Fruit fly (Drosophila melanogaster) whole organism, wandering third instar larva: ENCODE measurements around the gene CG9040.

Experiments
- Abd-B ChIP-seq: fragments of >200 bp; optimal IDR thresholded peaks from 2 replicates; lab custom pipeline; 2017; ENCODE audit warnings: missing biosample characterization, missing genetic modification characterization
- CG32264 ChIP-seq: fragments of 200-800 bp; sonication (Bioruptor generic); optimal IDR thresholded peaks from 2 replicates; lab custom pipeline; 2016; ENCODE audit warnings: missing biosample characterization, missing genetic modification characterization
- CG9705 ChIP-seq: fragments of 200-800 bp; sonication (Bioruptor generic); optimal IDR thresholded peaks from 2 replicates; lab custom pipeline; 2018; ENCODE audit warnings: missing biosample characterization, mild to moderate bottlenecking, missing genetic modification characterization
- CrebA ChIP-seq: fragments of 200-800 bp; sonication (Bioruptor generic); optimal IDR thresholded peaks from 2 replicates; lab custom pipeline; 2016; ENCODE audit warnings: missing biosample characterization, mild to moderate bottlenecking, missing genetic modification characterization, borderline replicate concordance
- Dfd ChIP-seq: fragments of >200 bp; optimal IDR thresholded peaks from 2 replicates; lab custom pipeline; 2017; ENCODE audit warnings: missing biosample characterization, missing genetic modification characterization
- Dif ChIP-seq: fragments of 200-275, 200-300 bp; sonication (Bioruptor generic); optimal IDR thresholded peaks from 2 replicates; lab custom pipeline; 2018; ENCODE audit warnings: missing biosample characterization, missing genetic modification characterization; ENCODE audit not compliant: partially characterized antibody
- GATAd ChIP-seq: sonication (Bioruptor generic); optimal IDR thresholded peaks from 2 replicates; lab custom pipeline; 2016; ENCODE audit warnings: missing biosample characterization, missing genetic modification characterization
- HLH106 ChIP-seq: fragments of 200-800 bp; optimal IDR thresholded peaks from 3 replicates; lab custom pipeline; 2019; ENCODE audit warnings: missing biosample characterization, mild to moderate bottlenecking, missing genetic modification characterization, moderate library complexity
- Hnf4 ChIP-seq: fragments of 200-800 bp; sonication (Bioruptor generic); optimal IDR thresholded peaks from 2 replicates; lab custom pipeline; 2016; ENCODE audit warnings: missing biosample characterization, mild to moderate bottlenecking, missing genetic modification characterization
- Hr78 ChIP-seq: fragments of >200 bp; optimal IDR thresholded peaks from 2 replicates; lab custom pipeline; 2017; ENCODE audit warnings: missing biosample characterization, missing genetic modification characterization
- Jra ChIP-seq: sonication (Bioruptor generic); optimal IDR thresholded peaks from 2 replicates; lab custom pipeline; 2016; ENCODE audit warnings: missing biosample characterization, missing genetic modification characterization
- Mio ChIP-seq: sonication (Bioruptor generic); optimal IDR thresholded peaks from 2 replicates; lab custom pipeline; 2016; ENCODE audit warnings: missing biosample characterization, missing genetic modification characterization
- Rel ChIP-seq, 2 experiments: fragments of 200-800 bp; sonication (Bioruptor generic) in 1 of 2; optimal IDR thresholded peaks; 2 replicates in 1 of 2; 3 replicates in 1 of 2; lab custom pipeline; 2016 to 2019; ENCODE audit warnings: mild to moderate bottlenecking in 2 of 2, missing biosample characterization in 2 of 2, missing genetic modification characterization in 2 of 2, moderate library complexity in 1 of 2
- Sp1 ChIP-seq: fragments of 200-800 bp; sonication (Bioruptor generic); optimal IDR thresholded peaks from 3 replicates; lab custom pipeline; 2019; ENCODE audit warnings: missing biosample characterization, mild to moderate bottlenecking, missing genetic modification characterization, moderate library complexity
- Vsx2 ChIP-seq: fragments of 200-300, 225-300 bp; sonication (Bioruptor generic); optimal IDR thresholded peaks from 2 replicates; lab custom pipeline; 2018; ENCODE audit warnings: missing biosample characterization, missing genetic modification characterization; ENCODE audit not compliant: partially characterized antibody
- br ChIP-seq: fragments of 200-800 bp; sonication (Bioruptor generic); optimal IDR thresholded peaks from 2 replicates; lab custom pipeline; 2016; ENCODE audit warnings: missing biosample characterization, missing genetic modification characterization
- brk ChIP-seq: fragments of 200-800 bp; sonication (Bioruptor generic); optimal IDR thresholded peaks from 2 replicates; lab custom pipeline; 2016; ENCODE audit warnings: missing biosample characterization, mild to moderate bottlenecking, missing genetic modification characterization
- dl ChIP-seq, 2 experiments: fragments of 175-275, 200-275 bp in 1 of 2; fragments of 200-275 bp in 1 of 2; sonication (Bioruptor generic); optimal IDR thresholded peaks; lab custom pipeline; 2018; ENCODE audit warnings: mild to moderate bottlenecking in 2 of 2, missing biosample characterization in 2 of 2, missing genetic modification characterization in 2 of 2, moderate library complexity in 2 of 2; ENCODE audit not compliant: partially characterized antibody in 2 of 2, insufficient read depth in 1 of 2
- dmrt93B ChIP-seq: fragments of 200-800 bp; sonication (Bioruptor generic); optimal IDR thresholded peaks from 2 replicates; lab custom pipeline; 2018; ENCODE audit warnings: missing biosample characterization, mild to moderate bottlenecking, missing genetic modification characterization
- dsf ChIP-seq: sonication (Bioruptor generic); optimal IDR thresholded peaks from 2 replicates; lab custom pipeline; 2016; ENCODE audit warnings: missing biosample characterization, missing genetic modification characterization, borderline replicate concordance
- ey ChIP-seq: fragments of 200-800 bp; sonication (Bioruptor generic); optimal IDR thresholded peaks from 2 replicates; lab custom pipeline; 2016; ENCODE audit warnings: missing biosample characterization, missing genetic modification characterization
- foxo ChIP-seq, 2 experiments: fragments of 200-800 bp; sonication (Bioruptor generic); optimal IDR thresholded peaks; 2 replicates in 1 of 2; 3 replicates in 1 of 2; lab custom pipeline; 2016 to 2017; ENCODE audit warnings: missing biosample characterization in 2 of 2, missing genetic modification characterization in 2 of 2
- h ChIP-seq: fragments of 200-800 bp; sonication (Bioruptor generic); optimal IDR thresholded peaks from 3 replicates; lab custom pipeline; 2016; ENCODE audit warnings: missing biosample characterization, mild to moderate bottlenecking, missing genetic modification characterization
- jim ChIP-seq: fragments of 175-275, 200-325 bp; sonication (Bioruptor generic); optimal IDR thresholded peaks from 2 replicates; lab custom pipeline; 2016; ENCODE audit warnings: missing biosample characterization, mild to moderate bottlenecking, missing genetic modification characterization
- lola ChIP-seq: fragments of >200 bp; optimal IDR thresholded peaks from 2 replicates; lab custom pipeline; 2017; ENCODE audit warnings: missing biosample characterization, missing genetic modification characterization
- pan ChIP-seq: fragments of >200 bp; optimal IDR thresholded peaks from 2 replicates; lab custom pipeline; 2017
- psq ChIP-seq: fragments of 200-800 bp; sonication (Bioruptor generic); optimal IDR thresholded peaks from 3 replicates; lab custom pipeline; 2017; ENCODE audit warnings: missing biosample characterization, mild to moderate bottlenecking, missing genetic modification characterization, moderate library complexity
- rgr ChIP-seq: fragments of 200-800 bp; sonication (Bioruptor generic); optimal IDR thresholded peaks from 3 replicates; lab custom pipeline; 2016; ENCODE audit warnings: missing biosample characterization, mild to moderate bottlenecking, missing genetic modification characterization
- sage ChIP-seq: fragments of 200-800 bp; sonication (Bioruptor generic); optimal IDR thresholded peaks from 2 replicates; lab custom pipeline; 2016; ENCODE audit warnings: missing biosample characterization, mild to moderate bottlenecking, missing genetic modification characterization
- sv ChIP-seq: fragments of 200-800 bp; sonication (Bioruptor generic); optimal IDR thresholded peaks from 3 replicates; lab custom pipeline; 2016; ENCODE audit warnings: missing biosample characterization, missing genetic modification characterization
- usp ChIP-seq: fragments of >200 bp; optimal IDR thresholded peaks from 2 replicates; lab custom pipeline; 2017; ENCODE audit warnings: missing biosample characterization, missing genetic modification characterization
- woc ChIP-seq: sonication (Bioruptor generic); optimal IDR thresholded peaks from 2 replicates; lab custom pipeline; 2016; ENCODE audit warnings: missing biosample characterization, mild to moderate bottlenecking, missing genetic modification characterization

CG9040 gene

DNA sequence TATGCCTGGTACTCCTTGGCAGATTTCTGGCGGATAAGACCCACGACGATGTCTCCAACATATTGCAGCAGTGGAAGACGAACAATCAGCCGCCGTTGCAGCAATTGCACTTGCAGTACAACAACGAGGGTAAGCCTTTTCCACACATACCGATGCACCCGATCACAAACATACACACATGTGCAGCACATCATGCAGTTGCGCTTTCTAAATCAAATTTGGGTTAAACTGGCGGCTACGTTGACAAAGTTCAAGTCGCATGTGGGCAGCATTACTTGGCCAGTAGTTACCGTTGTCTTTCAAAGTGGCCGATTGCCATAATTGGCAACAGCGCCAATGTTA is 22.2 kb upstream of the CG9040 start:
- no peak for TF ChIP-seq brk (GFP tag; lab: Kevin White, UChicago)

DNA sequence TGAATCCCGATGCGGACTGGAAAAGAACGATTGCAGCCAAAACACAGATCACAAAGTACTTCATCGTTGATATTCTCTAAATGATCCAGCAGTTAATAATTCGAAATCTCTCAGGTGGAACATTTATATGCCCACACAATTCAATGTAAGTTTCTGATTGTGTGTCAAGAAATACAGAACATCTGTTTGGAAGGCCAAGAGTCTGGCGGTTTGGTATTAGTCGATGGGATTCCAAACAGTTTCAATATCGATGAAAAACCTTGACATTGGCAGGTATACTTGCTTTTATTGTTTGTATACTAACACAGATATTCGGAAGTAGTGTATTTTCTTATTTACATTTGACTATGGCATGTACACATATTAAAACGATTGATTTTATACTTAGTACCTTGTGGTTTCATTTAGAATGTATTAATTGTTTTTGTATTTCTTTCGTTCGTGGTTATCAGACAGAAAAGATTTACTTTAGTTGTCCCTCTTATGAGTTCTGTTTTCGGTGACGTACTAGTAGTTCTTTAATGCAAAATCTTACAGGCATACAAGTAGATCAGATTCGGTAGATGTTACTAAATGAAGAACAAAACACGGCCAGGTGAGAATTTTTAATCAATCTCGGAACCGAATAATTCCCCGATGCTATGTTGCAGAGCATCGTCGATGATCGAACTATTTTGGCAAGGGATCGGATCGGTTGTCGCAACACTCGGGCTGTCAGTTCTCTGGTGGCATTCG is 14.1 kb upstream of the CG9040 start, which contains the start of the genes CG13738 and Hsc70-1:
TSS of gene CG13738 (minus strand) at position 101 of the 735 bp plus-strand sequence.
TSS of gene Hsc70-1 (plus strand) at position 685 of the 735 bp plus-strand sequence.
- no peak for TF ChIP-seq foxo (GFP tag; optimal IDR thresholded peaks at IDR 0.05; lab: Kevin White, UChicago)
- no peak for TF ChIP-seq Dfd (GFP tag; lab: Kevin White, UChicago)
- TF ChIP-seq Mio (GFP tag; lab: Kevin White, UChicago): no peak
- no peak for TF ChIP-seq brk (GFP tag; lab: Kevin White, UChicago)
- TF ChIP-seq CG32264 (GFP tag; lab: Kevin White, UChicago): no peak
- TF ChIP-seq dmrt93B (GFP tag; lab: Kevin White, UChicago): no peak
- TF ChIP-seq Hr78 (GFP tag; lab: Kevin White, UChicago): no peak
- TF ChIP-seq psq (GFP tag; lab: Kevin White, UChicago): no peak
- TF ChIP-seq lola (GFP tag; lab: Kevin White, UChicago): no peak
- no peak for TF ChIP-seq Sp1
- no peak for TF ChIP-seq pan
- TF ChIP-seq Jra: no peak
- no peak for TF ChIP-seq dl (GFP tag; optimal IDR thresholded peaks at IDR 0.05; lab: Kevin White, UChicago; ENCODE audit: insufficient read depth in 1 of 2, partially characterized antibody in 2 of 2)
- TF ChIP-seq GATAd (GFP tag; lab: Kevin White, UChicago): no peak
- TF ChIP-seq Dif (GFP tag; lab: Kevin White, UChicago): no peak
- no peak for TF ChIP-seq jim (GFP tag; lab: Kevin White, UChicago)

DNA sequence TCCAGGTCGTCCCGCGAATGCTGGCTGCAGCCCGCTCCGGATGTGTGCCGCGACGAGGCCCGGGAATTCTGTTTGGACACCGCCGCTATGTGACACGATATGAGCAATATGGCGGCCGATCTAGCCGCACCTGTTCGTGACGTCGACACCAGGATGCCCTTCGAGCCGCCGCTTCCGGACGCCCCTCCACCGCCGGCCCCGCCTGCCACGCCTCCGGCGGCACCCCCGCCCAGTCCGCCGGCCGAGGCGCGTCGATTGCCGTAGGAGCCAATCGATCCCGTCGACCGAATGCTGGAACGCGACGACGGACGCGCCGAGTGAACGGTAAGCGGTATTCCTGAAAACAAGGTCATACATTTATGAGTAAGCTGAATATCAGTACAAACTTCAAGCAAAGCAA is 5.2 kb upstream of the CG9040 start:
- no peak for TF ChIP-seq ey
- TF ChIP-seq Dfd (GFP tag; lab: Kevin White, UChicago): peak; percentile 99

DNA sequence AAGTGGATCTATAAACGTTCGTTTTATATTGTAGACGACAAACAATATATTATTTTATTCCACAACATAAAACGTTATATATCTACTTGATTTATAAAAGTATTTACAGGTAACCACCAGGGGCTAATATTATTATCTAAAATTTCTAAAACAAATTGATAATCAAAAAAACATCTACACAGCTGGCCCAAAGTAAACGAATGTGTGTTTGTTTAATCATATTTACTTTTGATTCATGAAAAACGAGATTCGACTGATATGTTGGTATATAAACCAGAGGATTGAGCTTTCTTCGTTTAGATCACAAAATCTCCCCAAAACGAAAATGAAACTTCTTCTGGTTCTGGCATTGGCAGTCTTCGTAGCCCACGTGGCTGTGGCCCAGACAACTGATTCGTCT is 1.3 kb upstream of the CG9040 start, which contains the start of gene CG17362:
TSS of gene CG17362 (plus strand) at position 291 of the 400 bp plus-strand sequence.
- TF ChIP-seq Dfd (GFP tag; lab: Kevin White, UChicago): no peak
- TF ChIP-seq woc (GFP tag; lab: Kevin White, UChicago): no peak
- TF ChIP-seq brk (GFP tag; lab: Kevin White, UChicago): no peak
- TF ChIP-seq Vsx2: no peak
- TF ChIP-seq dsf (GFP tag; lab: Kevin White, UChicago): no peak
- TF ChIP-seq Rel (GFP tag; optimal IDR thresholded peaks at IDR 0.05; lab: Kevin White, UChicago): no peak
- no peak for TF ChIP-seq Rel (tag; optimal IDR thresholded peaks at IDR 0.05; lab: Kevin White, UChicago)
- TF ChIP-seq Hnf4 (GFP tag; lab: Kevin White, UChicago): no peak
- no peak for TF ChIP-seq Sp1
- TF ChIP-seq usp (GFP tag; lab: Kevin White, UChicago): no peak
- TF ChIP-seq Dif (GFP tag; lab: Kevin White, UChicago): no peak
- TF ChIP-seq GATAd (GFP tag; lab: Kevin White, UChicago): no peak
- TF ChIP-seq br (GFP tag; lab: Kevin White, UChicago): no peak
- TF ChIP-seq sv (GFP tag; lab: Kevin White, UChicago): no peak
- no peak for TF ChIP-seq psq (GFP tag; lab: Kevin White, UChicago)
- no peak for TF ChIP-seq CG9705
- no peak for TF ChIP-seq CrebA
- no peak for TF ChIP-seq h (GFP tag; lab: Kevin White, UChicago)
- no peak for TF ChIP-seq sage (GFP tag; lab: Kevin White, UChicago)
- no peak for TF ChIP-seq Abd-B (GFP tag; lab: Kevin White, UChicago)
- TF ChIP-seq rgr (GFP tag; lab: Kevin White, UChicago): no peak
- TF ChIP-seq, all 38 proteins: peak for 0

DNA sequence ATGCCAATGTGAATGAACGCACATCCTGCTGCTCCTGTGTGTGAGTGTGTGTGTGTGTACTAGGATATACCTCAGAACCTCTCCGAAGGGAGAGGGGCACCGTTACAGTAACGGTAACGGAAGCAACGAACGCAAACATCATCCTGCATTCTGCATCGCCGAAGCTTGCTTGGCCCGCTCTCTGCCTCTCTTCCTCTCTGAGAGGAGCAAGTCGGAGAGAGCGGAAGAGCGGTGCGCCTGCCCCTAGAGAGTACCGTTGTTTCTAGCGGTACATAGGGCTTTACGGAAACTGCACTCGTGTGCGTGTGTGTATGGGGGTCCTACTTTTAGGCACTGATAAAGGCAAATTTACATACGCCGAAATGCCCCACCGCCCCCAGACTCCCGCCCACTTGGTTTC is 3.6 kb downstream of the CG9040 start:
- TF ChIP-seq rgr (GFP tag; lab: Kevin White, UChicago): no peak
- peak; percentile 26 for TF ChIP-seq Dif (GFP tag; lab: Kevin White, UChicago)
- no peak for TF ChIP-seq Dfd (GFP tag; lab: Kevin White, UChicago)
- TF ChIP-seq CG32264 (GFP tag; lab: Kevin White, UChicago): no peak
- TF ChIP-seq HLH106 (tag; lab: Kevin White, UChicago): no peak
- TF ChIP-seq, all 38 proteins: peak for 1
